Worm (Caenorhabditis elegans) whole organism, dauer: ENCODE measurements around the gene F29F11.20.

ENCODE experiments used
- unc-62 ChIP-seq: sonication (generic microtip); optimal IDR thresholded peaks from 2 replicates; lab custom pipeline; 2017; ENCODE audit warnings: missing biosample characterization, missing genetic modification reagents, missing genetic modification characterization

F29F11.20 gene

ce11 chrV:10714630-10715029 is 26.9 kb downstream of the F29F11.20 start:
- no peak for TF ChIP-seq unc-62

DNA sequence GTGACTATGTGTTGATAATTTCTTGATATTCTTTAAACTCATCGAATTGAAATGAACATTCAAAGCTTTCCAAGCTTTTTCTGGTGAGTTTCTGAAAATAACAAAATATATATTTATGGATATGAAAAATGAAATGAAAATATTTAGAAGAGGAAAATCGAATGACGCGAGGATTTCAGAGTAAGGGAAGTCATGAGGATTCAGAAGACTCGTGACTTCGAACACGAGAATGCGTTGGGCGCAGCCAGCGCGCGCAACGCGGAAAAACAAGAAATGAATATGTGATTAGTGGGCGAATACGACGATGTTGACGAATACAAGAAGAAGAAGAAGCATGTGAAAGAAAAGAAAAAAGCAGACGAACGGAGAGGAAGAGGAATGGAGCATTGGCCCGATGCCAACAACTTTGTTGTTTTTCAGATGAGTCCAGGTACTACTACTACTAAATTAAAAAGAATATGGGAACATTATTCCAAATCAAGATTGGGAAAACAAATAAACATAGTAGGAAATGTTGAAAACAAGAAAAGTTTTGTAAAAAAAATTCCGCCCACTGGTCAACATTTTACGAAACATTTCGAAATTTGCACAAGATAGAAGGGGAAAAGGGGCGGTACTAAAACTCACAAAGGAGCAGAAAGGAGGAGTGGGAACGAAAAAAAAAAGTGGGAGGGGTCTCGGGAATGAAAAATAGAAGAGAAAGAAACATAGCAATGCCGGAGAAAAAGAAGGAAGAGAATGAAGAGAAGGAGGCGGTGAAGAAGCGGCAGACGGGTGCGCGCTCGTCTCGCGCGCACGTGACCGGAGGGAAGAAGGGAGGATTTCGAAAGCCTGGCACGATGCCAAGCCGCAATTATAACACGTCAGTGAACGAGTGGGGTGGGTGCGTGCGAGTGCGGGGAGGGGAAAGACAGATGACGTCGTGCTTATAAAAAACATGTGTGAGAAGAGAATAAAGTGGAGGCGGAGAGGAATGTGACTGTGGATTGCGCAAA is 27.8 kb downstream of the F29F11.20 start:
- no peak for TF ChIP-seq unc-62

ce11 chrV:10716865-10717713 is 29.4 kb downstream of the F29F11.20 start:
- TF ChIP-seq unc-62 = no peak

- TF ChIP-seq unc-62 = no peak
These were observed 30.3 kb downstream of the F29F11.20 start for ce11 chrV:10718037-10718436.

ce11 chrV:10719019-10719832 is 31.5 kb downstream of the F29F11.20 start:
- TF ChIP-seq unc-62 = no peak

- no peak for TF ChIP-seq unc-62
These were observed 32.1 kb downstream of the F29F11.20 start for ce11 chrV:10719833-10720170.

- no peak for TF ChIP-seq unc-62
These were observed 32.7 kb downstream of the F29F11.20 start for ce11 chrV:10720303-10720847.

DNA sequence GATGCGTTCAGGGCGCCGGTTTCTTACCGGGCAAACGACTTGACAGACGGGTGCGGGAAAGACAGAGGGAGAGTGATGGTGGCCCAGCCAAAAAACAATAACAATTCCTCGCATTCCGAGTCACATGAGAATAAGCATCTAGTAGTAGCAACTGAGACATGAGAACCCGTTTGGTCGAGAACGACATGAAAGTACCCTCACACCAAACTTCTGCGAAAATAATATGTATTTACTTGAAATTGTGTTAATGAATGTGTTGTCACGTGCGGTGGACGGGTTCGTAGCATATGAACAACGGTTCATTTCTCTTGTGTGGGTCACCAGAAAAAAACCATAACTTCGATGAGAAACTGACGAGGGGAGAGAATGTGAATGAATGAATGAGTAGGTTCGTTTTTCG is 33.2 kb downstream of the F29F11.20 start:
- no peak for TF ChIP-seq unc-62

ce11 chrV:10721304-10721703 is 33.6 kb downstream of the F29F11.20 start:
- no peak for TF ChIP-seq unc-62

ce11 chrV:10721912-10722426 is 34.3 kb downstream of the F29F11.20 start:
- TF ChIP-seq unc-62 = no peak

- no peak for TF ChIP-seq unc-62
These were observed 34.9 kb downstream of the F29F11.20 start for ce11 chrV:10722595-10722994.

DNA sequence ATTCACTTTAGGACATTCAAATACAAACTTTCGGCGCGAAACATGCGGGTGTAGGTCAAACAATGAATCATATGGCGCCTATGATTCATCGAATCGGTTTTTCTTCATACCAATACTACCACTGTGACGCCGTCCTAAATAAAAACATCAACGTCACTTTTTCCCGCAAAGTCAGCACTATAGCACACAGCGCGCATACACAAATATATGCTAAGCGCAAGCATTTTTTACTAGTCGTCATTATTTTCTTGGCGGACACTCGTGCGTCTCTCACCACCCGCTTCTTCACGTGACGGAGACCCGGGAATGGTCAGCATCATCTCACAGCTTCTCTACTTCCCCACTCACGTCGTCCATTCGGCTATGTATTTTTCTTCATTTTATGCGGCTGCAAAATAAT is 35.5 kb downstream of the F29F11.20 start:
- no peak for TF ChIP-seq unc-62

DNA sequence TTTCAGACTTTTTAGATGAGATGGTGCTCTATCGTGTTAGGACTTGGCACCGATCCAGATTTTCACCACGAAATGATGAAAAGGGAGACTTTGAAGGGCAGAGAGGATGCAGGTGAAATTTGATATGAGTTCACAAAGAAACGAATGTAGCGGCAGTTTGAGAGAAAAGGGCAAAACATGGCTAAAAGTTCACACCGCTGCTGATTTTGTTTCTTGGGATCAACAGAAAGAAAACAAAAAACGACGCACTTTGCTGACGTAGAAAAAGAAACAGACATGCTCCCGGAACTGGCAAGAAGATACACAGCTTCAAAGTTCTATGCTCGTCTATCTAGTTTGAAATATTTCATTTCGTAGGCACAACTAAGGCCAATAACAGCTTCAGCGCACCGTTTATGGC is 35.9 kb downstream of the F29F11.20 start:
- TF ChIP-seq unc-62 = no peak

DNA sequence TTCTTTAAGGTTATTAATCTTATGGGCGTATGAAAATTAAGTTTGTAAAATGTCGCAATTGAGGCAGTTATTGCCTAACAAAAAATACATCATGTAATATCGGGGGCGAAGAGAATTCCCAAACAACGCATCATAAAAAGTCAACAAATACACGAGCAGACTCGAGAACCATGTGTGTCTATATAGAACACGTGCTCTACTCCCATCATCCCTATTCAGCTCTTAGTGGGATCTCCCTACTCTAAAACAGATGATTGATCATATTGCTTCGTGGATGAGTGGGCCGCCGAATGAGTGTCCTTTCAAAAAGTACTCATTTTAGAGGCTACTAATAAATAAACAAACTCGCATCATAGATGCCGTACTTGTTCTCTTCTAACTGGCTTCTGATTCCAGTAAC is 36.8 kb downstream of the F29F11.20 start:
- TF ChIP-seq unc-62 = no peak

DNA sequence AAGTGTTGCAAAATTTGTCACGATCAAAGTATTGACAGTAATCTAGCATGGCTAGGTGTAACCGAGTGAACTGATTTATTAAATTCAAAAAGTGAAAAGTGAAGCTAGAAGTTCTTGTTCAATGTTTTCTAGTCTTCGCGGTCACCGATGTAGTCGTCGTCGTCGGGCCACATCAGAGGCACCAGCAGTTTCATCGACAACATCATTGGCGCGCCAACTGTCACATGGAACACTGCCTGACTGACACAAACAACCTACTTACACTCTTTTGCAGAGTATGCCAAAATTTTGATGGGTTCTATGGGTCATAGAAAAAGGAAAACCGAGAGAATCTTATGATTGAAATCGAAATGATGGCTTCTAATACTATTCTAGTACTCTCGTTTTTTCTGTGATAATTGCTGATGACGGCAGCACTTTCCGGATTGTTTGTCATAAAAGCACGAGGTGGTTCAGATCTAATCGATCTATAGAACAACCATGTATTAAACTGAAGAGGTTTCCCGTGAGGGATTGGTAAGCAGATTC is 37.8 kb downstream of the F29F11.20 start:
- no peak for TF ChIP-seq unc-62

ce11 chrV:10726691-10727090 is 39.0 kb downstream of the F29F11.20 start:
- TF ChIP-seq unc-62 = no peak
